Worm (Caenorhabditis elegans) whole organism, L1 larva: Measurements from ENCODE around the gene D2023.6.

Source experiments
- aha-1 ChIP-seq: fragments of 150-350 bp; optimal IDR thresholded peaks from 2 replicates; lab custom pipeline; 2014; ENCODE audit warnings: missing biosample characterization, missing genetic modification characterization
- aly-2 ChIP-seq: fragments of 150-350 bp; optimal IDR thresholded peaks from 2 replicates; lab custom pipeline; 2014; ENCODE audit warnings: missing biosample characterization, missing genetic modification characterization
- ceh-88 ChIP-seq: fragments of 200-800 bp; sonication (Bioruptor generic); IDR thresholded peaks from 2 replicates; pipeline ENCODE4 v1.3.6; 2022; ENCODE audit warnings: missing genetic modification characterization, missing compliant biosample characterization
- ces-1 ChIP-seq: fragments of 150-350 bp; optimal IDR thresholded peaks from 2 replicates; lab custom pipeline; 2014; ENCODE audit warnings: missing biosample characterization, missing genetic modification reagents, missing genetic modification characterization
- fkh-10 ChIP-seq: sonication (generic microtip); optimal IDR thresholded peaks from 2 replicates; lab custom pipeline; 2017; ENCODE audit warnings: missing biosample characterization, missing genetic modification reagents, missing genetic modification characterization
- fkh-8 ChIP-seq: sonication (generic microtip); optimal IDR thresholded peaks from 2 replicates; lab custom pipeline; 2016; ENCODE audit warnings: mild to moderate bottlenecking, missing genetic modification characterization, missing compliant biosample characterization
- nhr-237 ChIP-seq: fragments of 150-350 bp; optimal IDR thresholded peaks from 2 replicates; lab custom pipeline; 2014; ENCODE audit warnings: missing biosample characterization, missing genetic modification characterization
- sptf-1 ChIP-seq: fragments of 150-350 bp; optimal IDR thresholded peaks from 2 replicates; lab custom pipeline; 2014; ENCODE audit warnings: missing biosample characterization, missing genetic modification characterization
- ztf-11 ChIP-seq, 2 experiments: sonication (generic microtip); optimal IDR thresholded peaks; 2 replicates each; lab custom pipeline; 2016 to 2017; ENCODE audit warnings: missing genetic modification characterization in 2 of 2, missing biosample characterization in 1 of 2, missing compliant biosample characterization in 1 of 2

- TF ChIP-seq aly-2 (tag; lab: Kevin White, UChicago) (no peak), aha-1 (tag; lab: Kevin White, UChicago) (no peak), ces-1 (GFP tag; lab: Kevin White, UChicago) (no peak), fkh-8 (no peak), nhr-237 (no peak), ceh-88 (no peak), fkh-10 (GFP tag; lab: Kevin White, UChicago) (no peak), ztf-11 (tag; optimal IDR thresholded peaks at IDR 0.05; lab: Kevin White, UChicago) (no peak), sptf-1 (no peak)
Measured at ce11 chrV:11829282-11829681, 2.1 kb downstream of the D2023.6 start, which contains the start of gene col-158.
